Fruit fly (Drosophila melanogaster) whole organism, adult: ENCODE results near the gene CG32379.
A peak's percentile ranks its signal among the peaks of the same experiment; 100 is the strongest.

ENCODE experiments used
- CG11617 ChIP-seq: fragments of 200-800 bp; sonication (Bioruptor generic); optimal IDR thresholded peaks from 2 replicates; lab custom pipeline; 2017; ENCODE audit warnings: mild to moderate bottlenecking, missing biosample characterization, missing genetic modification reagents, missing genetic modification characterization
- CG12768 ChIP-seq: fragments of 200-800 bp; sonication (Bioruptor generic); optimal IDR thresholded peaks from 2 replicates; lab custom pipeline; 2017; ENCODE audit warnings: missing biosample characterization, missing genetic modification characterization, mild to moderate bottlenecking, moderate library complexity, missing genetic modification reagents
- CG14711 ChIP-seq: fragments of 200-800 bp; sonication (Bioruptor generic); optimal IDR thresholded peaks from 2 replicates; lab custom pipeline; 2018; ENCODE audit warnings: missing biosample characterization, mild to moderate bottlenecking, missing genetic modification characterization, moderate library complexity
- CG1620 ChIP-seq: fragments of 200-800 bp; sonication (Bioruptor generic); optimal IDR thresholded peaks from 2 replicates; lab custom pipeline; 2016; ENCODE audit warnings: missing biosample characterization, missing genetic modification characterization
- CG33017 ChIP-seq: fragments of 200-800 bp; sonication (Bioruptor generic); optimal IDR thresholded peaks from 2 replicates; lab custom pipeline; 2018; ENCODE audit warnings: missing biosample characterization, mild to moderate bottlenecking, missing genetic modification characterization, moderate library complexity
- CG5204 ChIP-seq: fragments of 200-800 bp; sonication (Bioruptor generic); optimal IDR thresholded peaks from 2 replicates; lab custom pipeline; 2016; ENCODE audit warnings: missing biosample characterization, missing genetic modification characterization
- CG7045 ChIP-seq: fragments of 200-800 bp; sonication (Bioruptor generic); optimal IDR thresholded peaks from 2 replicates; lab custom pipeline; 2017; ENCODE audit warnings: missing biosample characterization, mild to moderate bottlenecking, missing genetic modification characterization
- CG7101 ChIP-seq: fragments of 200-800 bp; sonication (Bioruptor generic); optimal IDR thresholded peaks from 2 replicates; lab custom pipeline; 2018; ENCODE audit warnings: missing biosample characterization, mild to moderate bottlenecking, missing genetic modification characterization, moderate library complexity
- Clk ChIP-seq: fragments of 200-800 bp; sonication (Bioruptor generic); optimal IDR thresholded peaks from 2 replicates; lab custom pipeline; 2017; ENCODE audit warnings: missing biosample characterization, missing genetic modification characterization
- Crg-1 ChIP-seq: fragments of 200-800 bp; sonication (Bioruptor generic); optimal IDR thresholded peaks from 2 replicates; lab custom pipeline; 2016; ENCODE audit warnings: missing biosample characterization, missing genetic modification characterization
- Hr96 ChIP-seq: fragments of 200-800 bp; sonication (Bioruptor generic); optimal IDR thresholded peaks from 2 replicates; lab custom pipeline; 2016; ENCODE audit warnings: missing biosample characterization, missing genetic modification characterization
- Mnt ChIP-seq: fragments of 200-800 bp; sonication (Bioruptor generic); optimal IDR thresholded peaks from 2 replicates; lab custom pipeline; 2016; ENCODE audit warnings: missing biosample characterization, mild to moderate bottlenecking, missing genetic modification characterization
- bab1 ChIP-seq: fragments of 200-800 bp; sonication (Bioruptor generic); optimal IDR thresholded peaks from 3 replicates; lab custom pipeline; 2019; ENCODE audit warnings: missing biosample characterization, mild to moderate bottlenecking, missing genetic modification characterization, moderate library complexity
- cic ChIP-seq: fragments of 200-800 bp; sonication (Bioruptor generic); optimal IDR thresholded peaks from 2 replicates; lab custom pipeline; 2017; ENCODE audit warnings: missing biosample characterization, mild to moderate bottlenecking, missing genetic modification characterization, moderate library complexity
- cnc ChIP-seq, 2 experiments: fragments of >200 bp; optimal IDR thresholded peaks; 2 replicates each; lab custom pipeline; 2017
- kay ChIP-seq: fragments of 200-800 bp; sonication (Bioruptor generic); peaks from one replicate; lab custom pipeline; 2016; ENCODE audit warnings: missing biosample characterization, missing genetic modification characterization, borderline replicate concordance
- ovo ChIP-seq: fragments of 200-800 bp; sonication (Bioruptor generic); optimal IDR thresholded peaks from 2 replicates; lab custom pipeline; 2016; ENCODE audit warnings: missing biosample characterization, missing genetic modification characterization
- pad ChIP-seq: fragments of 200-800 bp; sonication (Bioruptor generic); optimal IDR thresholded peaks from 3 replicates; lab custom pipeline; 2017; ENCODE audit warnings: missing biosample characterization, missing genetic modification characterization, mild to moderate bottlenecking, moderate library complexity, missing genetic modification reagents
- tj ChIP-seq: fragments of 200-800 bp; sonication (Bioruptor generic); optimal IDR thresholded peaks from 3 replicates; lab custom pipeline; 2017; ENCODE audit warnings: missing biosample characterization, mild to moderate bottlenecking, missing genetic modification characterization, moderate library complexity
- toe ChIP-seq: fragments of 200-800 bp; sonication (Bioruptor generic); optimal IDR thresholded peaks from 2 replicates; lab custom pipeline; 2016; ENCODE audit warnings: missing biosample characterization, missing genetic modification characterization

CG32379 gene

dm6 chr3L:7381359-7381976, 14.7 kb upstream of the CG32379 start, which contains the start of the genes SMSr and smid:
Gene SMSr (minus strand): TSS chr3L:7381474.
Gene smid (plus strand): TSS chr3L:7381614.
- TF ChIP-seq kay (peak; percentile 91), cic (GFP tag; lab: Kevin White, UChicago) (no peak), CG7045 (GFP tag; lab: Kevin White, UChicago) (peak; percentile 23), CG12768 (GFP tag; lab: Kevin White, UChicago) (peak; percentile 19), CG5204 (GFP tag; lab: Kevin White, UChicago) (peak; percentile 51), Clk (GFP tag; lab: Kevin White, UChicago) (no peak), Crg-1 (GFP tag; lab: Kevin White, UChicago) (peak; percentile 43), pad (peak; percentile 45), CG7101 (tag; lab: Kevin White, UChicago) (peak; percentile 46), bab1 (GFP tag; lab: Kevin White, UChicago) (peak; percentile 55), CG11617 (GFP tag; lab: Kevin White, UChicago) (peak; percentile 61), ovo (GFP tag; lab: Kevin White, UChicago) (peak; percentile 53), tj (GFP tag; lab: Kevin White, UChicago) (peak; percentile 97), Mnt (peak; percentile 67), CG33017 (tag; lab: Kevin White, UChicago) (peak; percentile 0), CG14711 (peak; percentile 9), cnc (optimal IDR thresholded peaks at IDR 0.05; lab: Kevin White, UChicago) (no peak), Hr96 (GFP tag; lab: Kevin White, UChicago) (peak; percentile 66), toe (GFP tag; lab: Kevin White, UChicago) (no peak), CG1620 (GFP tag; lab: Kevin White, UChicago) (peak; percentile 64)

DNA sequence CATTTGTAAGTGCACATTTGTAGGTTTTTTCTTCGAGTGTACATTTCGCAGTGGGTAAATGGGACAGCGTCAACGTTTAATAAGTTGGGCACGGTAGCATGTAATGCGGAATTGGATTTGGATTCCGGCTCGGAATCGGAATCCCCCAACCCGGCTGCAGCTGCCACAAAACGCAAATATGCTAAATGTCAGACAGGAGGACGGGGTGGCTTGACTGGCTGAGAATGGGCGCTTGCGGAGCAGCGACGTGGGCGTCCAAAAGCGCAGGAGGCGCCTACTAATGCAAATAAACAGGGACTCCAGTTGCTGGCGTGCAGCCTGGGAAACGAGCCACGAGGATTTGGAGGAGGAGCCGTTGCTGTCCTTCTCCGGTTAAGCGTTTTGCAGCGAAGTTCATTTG, 8.3 kb upstream of the CG32379 start, which contains the start of gene CG8564:
Gene CG8564 (minus strand): TSS at position 101 of the 400 bp plus-strand sequence.
- TF ChIP-seq CG11617 (GFP tag; lab: Kevin White, UChicago) (no peak), tj (GFP tag; lab: Kevin White, UChicago) (no peak), CG12768 (GFP tag; lab: Kevin White, UChicago) (no peak), CG5204 (GFP tag; lab: Kevin White, UChicago) (no peak), ovo (GFP tag; lab: Kevin White, UChicago) (no peak), bab1 (GFP tag; lab: Kevin White, UChicago) (no peak), CG7101 (tag; lab: Kevin White, UChicago) (no peak), toe (GFP tag; lab: Kevin White, UChicago) (no peak), Crg-1 (GFP tag; lab: Kevin White, UChicago) (no peak), CG14711 (no peak)

- no peak for TF ChIP-seq toe (GFP tag; lab: Kevin White, UChicago)
- no peak for TF ChIP-seq pad
- no peak for TF ChIP-seq CG11617 (GFP tag; lab: Kevin White, UChicago)
- TF ChIP-seq Hr96 (GFP tag; lab: Kevin White, UChicago) = no peak
- no peak for TF ChIP-seq CG14711
- TF ChIP-seq CG5204 (GFP tag; lab: Kevin White, UChicago) = no peak
- no peak for TF ChIP-seq cnc (optimal IDR thresholded peaks at IDR 0.05; lab: Kevin White, UChicago)
- no peak for TF ChIP-seq cic (GFP tag; lab: Kevin White, UChicago)
- no peak for TF ChIP-seq tj (GFP tag; lab: Kevin White, UChicago)
- TF ChIP-seq CG7045 (GFP tag; lab: Kevin White, UChicago) = no peak
- TF ChIP-seq CG12768 (GFP tag; lab: Kevin White, UChicago) = no peak
- no peak for TF ChIP-seq Crg-1 (GFP tag; lab: Kevin White, UChicago)
- TF ChIP-seq ovo (GFP tag; lab: Kevin White, UChicago) = no peak
- no peak for TF ChIP-seq CG7101 (tag; lab: Kevin White, UChicago)
- TF ChIP-seq bab1 (GFP tag; lab: Kevin White, UChicago) = no peak
- TF ChIP-seq kay = no peak
- no peak for TF ChIP-seq CG33017 (tag; lab: Kevin White, UChicago)
- no peak for TF ChIP-seq Mnt
- no peak for TF ChIP-seq Clk (GFP tag; lab: Kevin White, UChicago)
Observed at dm6 chr3L:7390004-7390403, 6.2 kb upstream of the CG32379 start.

DNA sequence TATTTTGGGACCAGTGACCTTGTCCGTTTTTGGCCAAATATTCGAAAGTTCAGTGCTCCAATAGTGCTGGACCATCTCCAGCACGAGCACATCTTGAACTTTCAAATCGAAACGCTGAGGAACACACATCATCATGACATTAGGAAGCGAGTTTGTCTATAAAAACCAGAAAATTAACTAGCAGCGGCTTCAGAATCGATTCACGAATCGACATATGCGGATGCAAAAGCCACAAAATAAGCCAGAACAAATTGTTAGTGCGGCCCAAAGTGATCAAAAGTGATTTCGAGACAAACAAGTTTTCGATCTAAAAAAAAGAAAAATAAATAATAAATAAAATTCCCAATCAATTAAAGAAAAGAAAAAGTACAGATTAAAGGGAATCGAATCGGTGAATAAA, 5.7 kb upstream of the CG32379 start, which contains the start of gene CG8563:
Gene CG8563 (plus strand): TSS at position 301 of the 400 bp plus-strand sequence.
- TF ChIP-seq cnc (optimal IDR thresholded peaks at IDR 0.05; lab: Kevin White, UChicago) = no peak
- no peak for TF ChIP-seq CG33017 (tag; lab: Kevin White, UChicago)
- TF ChIP-seq bab1 (GFP tag; lab: Kevin White, UChicago) = no peak
- no peak for TF ChIP-seq Hr96 (GFP tag; lab: Kevin White, UChicago)
- no peak for TF ChIP-seq CG7045 (GFP tag; lab: Kevin White, UChicago)
- TF ChIP-seq CG12768 (GFP tag; lab: Kevin White, UChicago) = no peak
- no peak for TF ChIP-seq cic (GFP tag; lab: Kevin White, UChicago)
- no peak for TF ChIP-seq Mnt
- no peak for TF ChIP-seq CG11617 (GFP tag; lab: Kevin White, UChicago)
- TF ChIP-seq pad = no peak
- no peak for TF ChIP-seq CG14711
- no peak for TF ChIP-seq ovo (GFP tag; lab: Kevin White, UChicago)
- TF ChIP-seq CG5204 (GFP tag; lab: Kevin White, UChicago) = no peak
- TF ChIP-seq kay = no peak
- TF ChIP-seq toe (GFP tag; lab: Kevin White, UChicago) = no peak
- no peak for TF ChIP-seq CG1620 (GFP tag; lab: Kevin White, UChicago)
- TF ChIP-seq Crg-1 (GFP tag; lab: Kevin White, UChicago) = no peak

DNA sequence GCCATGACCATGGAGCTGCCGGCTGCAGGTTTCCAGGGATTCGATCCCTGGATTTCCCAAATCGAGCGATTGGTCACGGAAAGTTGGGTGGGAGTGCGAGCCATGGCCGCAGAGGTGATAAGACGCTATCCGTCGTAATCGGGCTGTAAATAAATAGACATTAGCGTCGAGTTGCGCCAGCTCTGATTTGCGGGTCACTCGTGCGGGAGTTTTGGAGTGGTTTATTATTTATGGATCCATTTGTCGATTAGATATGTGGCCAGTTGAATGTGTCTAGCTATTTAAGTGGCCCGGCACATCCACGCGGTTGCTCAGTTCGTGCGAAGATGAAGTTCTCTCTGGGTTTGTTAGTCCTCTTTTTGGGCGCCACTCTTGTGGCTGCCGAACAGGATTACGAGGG, 1.8 kb downstream of the CG32379 start, which contains the start of gene CG8562:
Gene CG8562 (plus strand): TSS at position 307 of the 400 bp plus-strand sequence.
- TF ChIP-seq kay (no peak), Mnt (no peak), CG33017 (tag; lab: Kevin White, UChicago) (no peak), pad (no peak), Crg-1 (GFP tag; lab: Kevin White, UChicago) (no peak), cic (GFP tag; lab: Kevin White, UChicago) (no peak), CG7101 (tag; lab: Kevin White, UChicago) (no peak), bab1 (GFP tag; lab: Kevin White, UChicago) (no peak)
